Fruit fly (Drosophila melanogaster) whole organism: Measurements from ENCODE around the gene Usp10.

ENCODE experiments used
- CG8478 ChIP-seq: fragments of >200 bp; optimal IDR thresholded peaks from 2 replicates; lab custom pipeline; 2018; ENCODE audit warnings: inconsistent platforms
- Dll ChIP-seq: fragments of >200 bp; optimal IDR thresholded peaks from 2 replicates; lab custom pipeline; 2017
- psq ChIP-seq: fragments of >200 bp; optimal IDR thresholded peaks from 2 replicates; lab custom pipeline; 2017

DNA sequence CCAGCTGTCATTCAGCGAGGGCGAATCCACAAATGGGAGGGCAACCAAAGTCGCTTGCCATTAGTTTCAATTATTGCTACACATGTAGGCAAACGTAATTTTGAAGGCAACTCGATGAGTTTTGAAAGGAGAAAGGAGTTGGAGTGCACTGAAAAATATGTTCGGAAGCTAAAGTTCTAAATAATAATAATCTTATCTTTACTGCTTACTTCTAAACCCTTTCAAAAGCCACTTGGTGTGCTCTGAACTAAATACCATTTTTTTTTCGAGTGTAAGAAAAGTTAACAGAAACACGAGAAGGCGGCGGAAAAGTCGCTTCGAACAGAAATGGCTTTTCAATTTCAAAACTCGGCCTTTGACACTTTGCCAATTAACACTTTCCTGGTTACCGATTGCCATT lies 28.1 kb upstream of the Usp10 start, which contains the start of gene Cep290:
- no peak for TF ChIP-seq CG8478 (lab: Kevin White, UChicago)
- no peak for TF ChIP-seq psq (lab: Kevin White, UChicago)
- TF ChIP-seq Dll (lab: Kevin White, UChicago), result no peak
